Fruit fly (Drosophila melanogaster): Measurements from ENCODE around the gene CG9932.

dm6 chr2L:13098301-13098700 lies 38.4 kb upstream of the CG9932 start:
- no peak for TF ChIP-seq psq (GFP tag; optimal IDR thresholded peaks at IDR 0.05)
- TF ChIP-seq fru (GFP tag; optimal IDR thresholded peaks at IDR 0.05) = no peak
- no peak for TF ChIP-seq OdsH (GFP tag; optimal IDR thresholded peaks at IDR 0.05)
- TF ChIP-seq Myc (optimal IDR thresholded peaks at IDR 0.05) = no peak
- TF ChIP-seq br (GFP tag; optimal IDR thresholded peaks at IDR 0.05) = no peak
- TF ChIP-seq dmrt93B (GFP tag; optimal IDR thresholded peaks at IDR 0.05) = no peak
- no peak for TF ChIP-seq Abd-B (GFP tag; optimal IDR thresholded peaks at IDR 0.05)
- TF ChIP-seq Rel (GFP tag; optimal IDR thresholded peaks at IDR 0.05) = no peak
- no peak for TF ChIP-seq Rel (tag; optimal IDR thresholded peaks at IDR 0.05)
- no peak for TF ChIP-seq Dfd (GFP tag; optimal IDR thresholded peaks at IDR 0.05)
- TF ChIP-seq CG9705 (GFP tag; optimal IDR thresholded peaks at IDR 0.05) = no peak
